Fruit fly (Drosophila melanogaster): ENCODE results near the gene CG42367.

Gene CG42367

dm6 chr2L:9943521-9943920, 13.1 kb downstream of the CG42367 start:
- TF ChIP-seq HLH106 (tag; optimal IDR thresholded peaks at IDR 0.05) (no peak), Dif (GFP tag; optimal IDR thresholded peaks at IDR 0.05; ENCODE audit: partially characterized antibody) (no peak), GATAd (GFP tag; optimal IDR thresholded peaks at IDR 0.05) (no peak), tai (GFP tag; optimal IDR thresholded peaks at IDR 0.05) (no peak), psq (GFP tag; optimal IDR thresholded peaks at IDR 0.05) (no peak), Abd-B (GFP tag; optimal IDR thresholded peaks at IDR 0.05) (no peak), dl (GFP tag; optimal IDR thresholded peaks at IDR 0.05; ENCODE audit: insufficient read depth in 1 of 2, partially characterized antibody in 2 of 2) (no peak), rgr (GFP tag; optimal IDR thresholded peaks at IDR 0.05) (peak; percentile 40), Vsx2 (GFP tag; optimal IDR thresholded peaks at IDR 0.05; ENCODE audit: partially characterized antibody) (no peak), pan (optimal IDR thresholded peaks at IDR 0.05) (no peak), usp (GFP tag; optimal IDR thresholded peaks at IDR 0.05) (no peak), CG9705 (GFP tag; optimal IDR thresholded peaks at IDR 0.05) (no peak), ey (GFP tag; optimal IDR thresholded peaks at IDR 0.05) (peak; percentile 31), sage (GFP tag; optimal IDR thresholded peaks at IDR 0.05) (no peak), lola (GFP tag; optimal IDR thresholded peaks at IDR 0.05) (no peak), Sp1 (GFP tag; optimal IDR thresholded peaks at IDR 0.05) (no peak), N (GFP tag; optimal IDR thresholded peaks at IDR 0.05) (no peak), jim (GFP tag; optimal IDR thresholded peaks at IDR 0.05) (no peak), foxo (GFP tag; optimal IDR thresholded peaks at IDR 0.05) (peak in 1 of 2 experiments; percentile 36), fru (GFP tag; optimal IDR thresholded peaks at IDR 0.05) (peak; percentile 39), brk (GFP tag; optimal IDR thresholded peaks at IDR 0.05) (no peak), CG32264 (GFP tag; optimal IDR thresholded peaks at IDR 0.05) (no peak), Myc (optimal IDR thresholded peaks at IDR 0.05) (no peak), Dfd (GFP tag; optimal IDR thresholded peaks at IDR 0.05) (no peak), Rel (GFP tag; optimal IDR thresholded peaks at IDR 0.05) (no peak), Rel (tag; optimal IDR thresholded peaks at IDR 0.05) (no peak), woc (GFP tag; optimal IDR thresholded peaks at IDR 0.05) (no peak), Hr83 (GFP tag; optimal IDR thresholded peaks at IDR 0.05; ENCODE audit: poor library complexity, severe bottlenecking) (no peak), sv (GFP tag; optimal IDR thresholded peaks at IDR 0.05) (no peak), Mio (GFP tag; optimal IDR thresholded peaks at IDR 0.05) (no peak), br (GFP tag; optimal IDR thresholded peaks at IDR 0.05) (no peak), h (GFP tag; optimal IDR thresholded peaks at IDR 0.05) (peak; percentile 67), Hr78 (GFP tag; optimal IDR thresholded peaks at IDR 0.05) (no peak), dsf (GFP tag; optimal IDR thresholded peaks at IDR 0.05; ENCODE audit: borderline replicate concordance) (no peak), Hnf4 (GFP tag; optimal IDR thresholded peaks at IDR 0.05) (peak; percentile 64), OdsH (GFP tag; optimal IDR thresholded peaks at IDR 0.05) (no peak), Jra (GFP tag; optimal IDR thresholded peaks at IDR 0.05) (no peak), dmrt93B (GFP tag; optimal IDR thresholded peaks at IDR 0.05) (no peak), CrebA (GFP tag; optimal IDR thresholded peaks at IDR 0.05; ENCODE audit: borderline replicate concordance) (no peak)

dm6 chr2L:9945086-9945485, 14.7 kb downstream of the CG42367 start:
- peak; percentile 39 for TF ChIP-seq Hnf4 (GFP tag; optimal IDR thresholded peaks at IDR 0.05)
- no peak for TF ChIP-seq sv (GFP tag; optimal IDR thresholded peaks at IDR 0.05)
- no peak for TF ChIP-seq jim (GFP tag; optimal IDR thresholded peaks at IDR 0.05)
- TF ChIP-seq Myc (optimal IDR thresholded peaks at IDR 0.05), result no peak

dm6 chr2L:9946051-9946450, 15.7 kb downstream of the CG42367 start:
- TF ChIP-seq Hr83 (GFP tag; optimal IDR thresholded peaks at IDR 0.05; ENCODE audit: poor library complexity, severe bottlenecking) (peak; percentile 62), woc (GFP tag; optimal IDR thresholded peaks at IDR 0.05) (no peak), Mio (GFP tag; optimal IDR thresholded peaks at IDR 0.05) (no peak), Hr78 (GFP tag; optimal IDR thresholded peaks at IDR 0.05) (no peak), usp (GFP tag; optimal IDR thresholded peaks at IDR 0.05) (no peak), CG9705 (GFP tag; optimal IDR thresholded peaks at IDR 0.05) (no peak), Myc (optimal IDR thresholded peaks at IDR 0.05) (no peak), pan (optimal IDR thresholded peaks at IDR 0.05) (no peak), sv (GFP tag; optimal IDR thresholded peaks at IDR 0.05) (no peak), Abd-B (GFP tag; optimal IDR thresholded peaks at IDR 0.05) (no peak), Hnf4 (GFP tag; optimal IDR thresholded peaks at IDR 0.05) (no peak), Dif (GFP tag; optimal IDR thresholded peaks at IDR 0.05; ENCODE audit: partially characterized antibody) (peak; percentile 75), lola (GFP tag; optimal IDR thresholded peaks at IDR 0.05) (no peak), Rel (GFP tag; optimal IDR thresholded peaks at IDR 0.05) (no peak), Rel (tag; optimal IDR thresholded peaks at IDR 0.05) (no peak), CrebA (GFP tag; optimal IDR thresholded peaks at IDR 0.05; ENCODE audit: borderline replicate concordance) (no peak), N (GFP tag; optimal IDR thresholded peaks at IDR 0.05) (no peak), jim (GFP tag; optimal IDR thresholded peaks at IDR 0.05) (no peak), Vsx2 (GFP tag; optimal IDR thresholded peaks at IDR 0.05; ENCODE audit: partially characterized antibody) (peak; percentile 56), sage (GFP tag; optimal IDR thresholded peaks at IDR 0.05) (no peak), br (GFP tag; optimal IDR thresholded peaks at IDR 0.05) (no peak)

Data from whole organism, wandering third instar larva.